Worm (Caenorhabditis elegans): Measurements from ENCODE around the gene serp-1.2.

DNA sequence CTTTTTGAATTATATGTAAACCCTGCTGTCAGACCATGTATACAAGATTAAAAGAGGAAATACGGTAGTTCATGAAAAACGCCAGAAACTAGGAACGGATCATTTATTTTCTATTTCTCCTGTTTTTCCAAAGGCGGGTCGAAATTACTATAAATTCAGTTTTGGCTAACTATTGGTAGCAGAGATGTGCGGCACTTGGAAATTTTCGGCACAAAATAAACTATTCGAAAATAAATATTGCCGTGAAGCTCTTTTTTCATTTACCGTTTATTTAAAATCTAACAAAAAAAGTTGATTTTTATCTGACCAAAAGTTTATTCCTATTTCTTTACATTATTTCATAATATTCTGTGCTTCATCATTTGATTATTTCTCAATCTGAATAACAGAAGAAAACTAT, 18.6 kb downstream of the serp-1.2 start, which contains the start of gene T09A12.1:
- TF ChIP-seq elt-3 (tag; optimal IDR thresholded peaks at IDR 0.05): no peak
- TF ChIP-seq zip-8 (tag; optimal IDR thresholded peaks at IDR 0.05): no peak
- no peak for TF ChIP-seq snpc-4 (tag; optimal IDR thresholded peaks at IDR 0.05)
- no peak for TF ChIP-seq nhr-76 (tag; optimal IDR thresholded peaks at IDR 0.05)
- TF ChIP-seq mep-1 (tag; optimal IDR thresholded peaks at IDR 0.05): no peak
- no peak for TF ChIP-seq nhr-12 (tag; optimal IDR thresholded peaks at IDR 0.05)
- TF ChIP-seq lsy-2 (tag; optimal IDR thresholded peaks at IDR 0.05): no peak
- no peak for TF ChIP-seq ces-1 (GFP tag; optimal IDR thresholded peaks at IDR 0.05)
- no peak for TF ChIP-seq hlh-1 (tag; optimal IDR thresholded peaks at IDR 0.05)
- no peak for TF ChIP-seq ceh-43 (GFP tag; optimal IDR thresholded peaks at IDR 0.05)
- TF ChIP-seq ztf-11 (tag; optimal IDR thresholded peaks at IDR 0.05): no peak
- TF ChIP-seq sptf-1 (tag; optimal IDR thresholded peaks at IDR 0.05): no peak
- no peak for TF ChIP-seq blmp-1 (tag; optimal IDR thresholded peaks at IDR 0.05)
- TF ChIP-seq lin-13 (tag; optimal IDR thresholded peaks at IDR 0.05): no peak
